Fruit fly (Drosophila melanogaster) whole organism, embryonic: ENCODE results near the gene CG15912.

Experiments
- CG10274 ChIP-seq: fragments of 200-800 bp; sonication (Bioruptor generic); optimal IDR thresholded peaks from 3 replicates; lab custom pipeline; 2017; ENCODE audit warnings: missing biosample characterization, mild to moderate bottlenecking, missing genetic modification characterization
- CG11398 ChIP-seq: fragments of 200-800 bp; sonication (Bioruptor generic); optimal IDR thresholded peaks from 2 replicates; lab custom pipeline; 2016; ENCODE audit warnings: missing biosample characterization, missing genetic modification characterization
- CG13287 ChIP-seq: fragments of 200-800 bp; sonication (Bioruptor generic); IDR thresholded peaks from 2 replicates; pipeline ENCODE4 v1.3.6; 2022; ENCODE audit warnings: missing biosample characterization, missing genetic modification characterization; ENCODE audit not compliant: partially characterized antibody
- CG17912 ChIP-seq: fragments of 200-800 bp; sonication (Bioruptor generic); optimal IDR thresholded peaks from 2 replicates; lab custom pipeline; 2018; ENCODE audit warnings: missing biosample characterization, mild to moderate bottlenecking, missing genetic modification characterization
- CG1792 ChIP-seq: fragments of 200-800 bp; sonication (Bioruptor generic); optimal IDR thresholded peaks from 2 replicates; lab custom pipeline; 2016; ENCODE audit warnings: missing biosample characterization, missing genetic modification characterization
- CG18764 ChIP-seq: fragments of 200-800 bp; sonication (Bioruptor generic); optimal IDR thresholded peaks from 3 replicates; lab custom pipeline; 2016; ENCODE audit warnings: missing biosample characterization, missing genetic modification characterization
- CG2889 ChIP-seq: fragments of 200-800 bp; sonication (Bioruptor generic); IDR thresholded peaks from 3 replicates; pipeline ENCODE4 v1.3.6; 2022; ENCODE audit warnings: missing biosample characterization, missing genetic modification characterization
- CG33557 ChIP-seq: fragments of 200-800 bp; sonication (Bioruptor generic); optimal IDR thresholded peaks from 2 replicates; lab custom pipeline; 2019; ENCODE audit warnings: missing biosample characterization, mild to moderate bottlenecking, missing genetic modification characterization, moderate library complexity
- CG3838 ChIP-seq: fragments of 200-800 bp; sonication (Bioruptor generic); optimal IDR thresholded peaks from 3 replicates; lab custom pipeline; 2016; ENCODE audit warnings: missing biosample characterization, missing genetic modification characterization
- CG42726 ChIP-seq: fragments of 200-800 bp; sonication (Bioruptor generic); IDR thresholded peaks from 2 replicates; pipeline ENCODE4 v1.3.6; 2022; ENCODE audit warnings: missing biosample characterization, missing genetic modification characterization; ENCODE audit not compliant: partially characterized antibody
- CG4424 ChIP-seq: fragments of 200-800 bp; sonication (Bioruptor generic); optimal IDR thresholded peaks from 3 replicates; lab custom pipeline; 2016; ENCODE audit warnings: missing biosample characterization, missing genetic modification characterization
- CG5245 ChIP-seq: fragments of 200-800 bp; sonication (Bioruptor generic); optimal IDR thresholded peaks from 3 replicates; lab custom pipeline; 2016; ENCODE audit warnings: missing biosample characterization, missing genetic modification characterization
- CG7786 ChIP-seq: fragments of 200-800 bp; sonication (Bioruptor generic); optimal IDR thresholded peaks from 2 replicates; lab custom pipeline; 2016; ENCODE audit warnings: missing biosample characterization, missing genetic modification characterization
- CkIIα-i1 ChIP-seq: fragments of 200-800 bp; sonication (Bioruptor generic); IDR thresholded peaks from 2 replicates; pipeline ENCODE4 v1.3.6; 2022; ENCODE audit warnings: missing biosample characterization, missing genetic modification characterization
- D19A ChIP-seq: fragments of 200-800 bp; optimal IDR thresholded peaks from 3 replicates; lab custom pipeline; 2019; ENCODE audit warnings: missing biosample characterization, mild to moderate bottlenecking, missing genetic modification characterization, moderate library complexity
- Deaf1 ChIP-seq: fragments of 200-800 bp; optimal IDR thresholded peaks from 3 replicates; lab custom pipeline; 2019; ENCODE audit warnings: missing biosample characterization, mild to moderate bottlenecking, missing genetic modification characterization, moderate library complexity
- Fer3 ChIP-seq: fragments of 200-800 bp; sonication (Bioruptor generic); optimal IDR thresholded peaks from 2 replicates; lab custom pipeline; 2018; ENCODE audit warnings: missing biosample characterization, mild to moderate bottlenecking, missing genetic modification characterization, moderate library complexity
- HLHmδ ChIP-seq: fragments of 200-800 bp; sonication (Bioruptor generic); optimal IDR thresholded peaks from 2 replicates; lab custom pipeline; 2018; ENCODE audit warnings: missing biosample characterization, mild to moderate bottlenecking, missing genetic modification characterization, moderate library complexity
- Hey ChIP-seq: fragments of 200-800 bp; sonication (Bioruptor generic); optimal IDR thresholded peaks from 3 replicates; lab custom pipeline; 2018; ENCODE audit warnings: missing biosample characterization, mild to moderate bottlenecking, missing genetic modification characterization
- Hr78 ChIP-seq, 2 experiments: fragments of 200-800 bp in 1 of 2; fragments of >200 bp in 1 of 2; sonication (Bioruptor generic) in 1 of 2; optimal IDR thresholded peaks; 2 replicates each; lab custom pipeline; 2017 to 2019; ENCODE audit warnings: missing biosample characterization in 2 of 2, missing genetic modification characterization in 2 of 2, mild to moderate bottlenecking in 1 of 2, moderate library complexity in 1 of 2
- Lhr ChIP-seq: fragments of 200-800 bp; sonication (Bioruptor generic); optimal IDR thresholded peaks from 3 replicates; lab custom pipeline; 2017; ENCODE audit warnings: mild to moderate bottlenecking, missing biosample characterization, missing genetic modification reagents, missing genetic modification characterization
- MTF-1 ChIP-seq: fragments of 200-800 bp; sonication (Bioruptor generic); optimal IDR thresholded peaks from 2 replicates; lab custom pipeline; 2018; ENCODE audit warnings: missing biosample characterization, mild to moderate bottlenecking, missing genetic modification characterization, borderline replicate concordance
- Max ChIP-seq: fragments of 200-800 bp; sonication (Bioruptor generic); optimal IDR thresholded peaks from 2 replicates; lab custom pipeline; 2016; ENCODE audit warnings: missing biosample characterization, mild to moderate bottlenecking, missing genetic modification characterization
- Neu2 ChIP-seq: fragments of 200-800 bp; sonication (Bioruptor generic); optimal IDR thresholded peaks from 3 replicates; lab custom pipeline; 2016; ENCODE audit warnings: missing biosample characterization, missing genetic modification characterization, borderline replicate concordance
- PHDP ChIP-seq: fragments of 200-800 bp; sonication (Bioruptor generic); optimal IDR thresholded peaks from 3 replicates; lab custom pipeline; 2018; ENCODE audit warnings: missing biosample characterization, mild to moderate bottlenecking, missing genetic modification characterization, moderate library complexity
- Rx ChIP-seq: fragments of 200-800 bp; sonication (Bioruptor generic); IDR thresholded peaks from 2 replicates; pipeline ENCODE4 v1.3.6; 2022; ENCODE audit warnings: missing biosample characterization, missing genetic modification characterization
- Side ChIP-seq: fragments of 200-800 bp; sonication (Bioruptor generic); optimal IDR thresholded peaks from 2 replicates; lab custom pipeline; 2016; ENCODE audit warnings: missing biosample characterization, missing genetic modification characterization
- ash1 ChIP-seq: fragments of 200-800 bp; sonication (Bioruptor generic); optimal IDR thresholded peaks from 2 replicates; lab custom pipeline; 2018; ENCODE audit warnings: missing biosample characterization, mild to moderate bottlenecking, missing genetic modification characterization
- az2 ChIP-seq: fragments of 200-800 bp; sonication (Bioruptor generic); optimal IDR thresholded peaks from 3 replicates; lab custom pipeline; 2016; ENCODE audit warnings: missing biosample characterization, missing genetic modification characterization
- da ChIP-seq: fragments of 200-800 bp; sonication (Bioruptor generic); optimal IDR thresholded peaks from 2 replicates; lab custom pipeline; 2016; ENCODE audit warnings: missing biosample characterization, missing genetic modification characterization
- dpn ChIP-seq, 2 experiments: fragments of 200-800 bp; sonication (Bioruptor generic); optimal IDR thresholded peaks; 3 replicates each; lab custom pipeline; 2016; ENCODE audit warnings: missing biosample characterization in 2 of 2, missing genetic modification characterization in 2 of 2
- exex ChIP-seq: fragments of 200-800 bp; sonication (Bioruptor generic); optimal IDR thresholded peaks from 4 replicates; lab custom pipeline; 2018; ENCODE audit warnings: missing biosample characterization, mild to moderate bottlenecking, missing genetic modification characterization, moderate library complexity
- fu2 ChIP-seq: fragments of 200-800 bp; sonication (Bioruptor generic); optimal IDR thresholded peaks from 2 replicates; lab custom pipeline; 2016; ENCODE audit warnings: missing biosample characterization, missing genetic modification characterization
- gem ChIP-seq: fragments of 200-800 bp; sonication (Bioruptor generic); optimal IDR thresholded peaks from 2 replicates; lab custom pipeline; 2019; ENCODE audit warnings: missing biosample characterization, mild to moderate bottlenecking, missing genetic modification characterization, moderate library complexity
- gfzf ChIP-seq: fragments of 200-800 bp; sonication (Bioruptor generic); optimal IDR thresholded peaks from 2 replicates; lab custom pipeline; 2016; ENCODE audit warnings: missing biosample characterization, mild to moderate bottlenecking, missing genetic modification characterization, moderate library complexity
- gsb-n ChIP-seq: fragments of 200-800 bp; sonication (Bioruptor generic); optimal IDR thresholded peaks from 3 replicates; lab custom pipeline; 2018; ENCODE audit warnings: missing biosample characterization, mild to moderate bottlenecking, missing genetic modification characterization
- ham ChIP-seq: fragments of 200-800 bp; sonication (Bioruptor generic); IDR thresholded peaks from 2 replicates; pipeline ENCODE4 v1.3.6; 2022; ENCODE audit warnings: missing biosample characterization, missing genetic modification characterization
- her ChIP-seq: fragments of 200-800 bp; sonication (Bioruptor generic); optimal IDR thresholded peaks from 2 replicates; lab custom pipeline; 2016; ENCODE audit warnings: missing biosample characterization, missing genetic modification characterization
- inv ChIP-seq: fragments of 200-800 bp; sonication (Bioruptor generic); IDR thresholded peaks from 2 replicates; pipeline ENCODE4 v1.3.6; 2022; ENCODE audit warnings: missing biosample characterization, missing genetic modification characterization; ENCODE audit not compliant: partially characterized antibody
- kni ChIP-seq: fragments of 200-800 bp; sonication (Bioruptor generic); optimal IDR thresholded peaks from 3 replicates; lab custom pipeline; 2017; ENCODE audit warnings: mild to moderate bottlenecking, missing biosample characterization, missing genetic modification reagents, missing genetic modification characterization
- maf-S ChIP-seq: fragments of 200-800 bp; sonication (Bioruptor generic); optimal IDR thresholded peaks from 2 replicates; lab custom pipeline; 2016; ENCODE audit warnings: missing biosample characterization, missing genetic modification characterization
- onecut ChIP-seq: fragments of 200-800 bp; sonication (Bioruptor generic); IDR thresholded peaks from 2 replicates; pipeline ENCODE4 v1.3.6; 2022; ENCODE audit warnings: missing biosample characterization, missing genetic modification characterization
- p53 ChIP-seq: fragments of 200-800 bp; sonication (Bioruptor generic); optimal IDR thresholded peaks from 2 replicates; lab custom pipeline; 2016; ENCODE audit warnings: missing biosample characterization, missing genetic modification characterization
- phol ChIP-seq: fragments of 200-800 bp; sonication (Bioruptor generic); optimal IDR thresholded peaks from 3 replicates; lab custom pipeline; 2018; ENCODE audit warnings: missing biosample characterization, mild to moderate bottlenecking, missing genetic modification characterization, moderate library complexity
- psq ChIP-seq: fragments of 200-800 bp; sonication (Bioruptor generic); optimal IDR thresholded peaks from 2 replicates; lab custom pipeline; 2017; ENCODE audit warnings: missing biosample characterization, missing genetic modification characterization
- ro ChIP-seq: fragments of 200-800 bp; sonication (Bioruptor generic); IDR thresholded peaks from 2 replicates; pipeline ENCODE4 v1.3.6; 2022; ENCODE audit warnings: missing biosample characterization, missing genetic modification characterization
- run ChIP-seq: fragments of 200-800 bp; sonication (Bioruptor generic); optimal IDR thresholded peaks from 3 replicates; lab custom pipeline; 2018; ENCODE audit warnings: missing biosample characterization, mild to moderate bottlenecking, missing genetic modification characterization
- sob ChIP-seq: fragments of 200-800 bp; sonication (Bioruptor generic); IDR thresholded peaks from 2 replicates; pipeline ENCODE4 v1.3.6; 2022; ENCODE audit warnings: missing biosample characterization, missing genetic modification characterization
- tap ChIP-seq: fragments of 200-800 bp; optimal IDR thresholded peaks from 3 replicates; lab custom pipeline; 2019; ENCODE audit warnings: missing biosample characterization, mild to moderate bottlenecking, missing genetic modification characterization, moderate library complexity
- tin ChIP-seq: fragments of 200-800 bp; sonication (Bioruptor generic); optimal IDR thresholded peaks from 3 replicates; lab custom pipeline; 2016; ENCODE audit warnings: missing biosample characterization, missing genetic modification characterization
- trem ChIP-seq: fragments of 200-800 bp; optimal IDR thresholded peaks from 3 replicates; lab custom pipeline; 2019; ENCODE audit warnings: missing biosample characterization, mild to moderate bottlenecking, missing genetic modification characterization, moderate library complexity

CG15912 gene

dm6 chrX:4529909-4530308 is 19.0 kb upstream of the CG15912 start, which contains the start of gene CG3556 (continued):
- TF ChIP-seq ash1 = no peak
- no peak for TF ChIP-seq maf-S (GFP tag; lab: Kevin White, UChicago)
- peak; percentile 33 for TF ChIP-seq MTF-1 (GFP tag; lab: Kevin White, UChicago)
- TF ChIP-seq CG33557 (GFP tag; lab: Kevin White, UChicago) = no peak
- peak; percentile 36 for TF ChIP-seq her (GFP tag; lab: Kevin White, UChicago)
- TF ChIP-seq HLHmδ (GFP tag; lab: Kevin White, UChicago) = no peak
- no peak for TF ChIP-seq CG10274 (GFP tag; lab: Kevin White, UChicago)
- TF ChIP-seq ro (GFP tag; lab: Robert Waterston, UW) = no peak
- peak; percentile 56 for TF ChIP-seq tin
- TF ChIP-seq onecut (GFP tag; lab: Robert Waterston, UW) = peak; percentile 69
- no peak for TF ChIP-seq CG7786 (GFP tag; lab: Kevin White, UChicago)
- no peak for TF ChIP-seq Hr78 (GFP tag; optimal IDR thresholded peaks at IDR 0.05; lab: Kevin White, UChicago)
- TF ChIP-seq Hey (tag; lab: Kevin White, UChicago) = no peak
- TF ChIP-seq CG3838 (GFP tag; lab: Kevin White, UChicago) = no peak
- no peak for TF ChIP-seq Neu2 (GFP tag; lab: Kevin White, UChicago)
- peak; percentile 35; the same call in 1 of the 2 replicates for TF ChIP-seq CG42726 (GFP tag; lab: Robert Waterston, UW)
- no peak for TF ChIP-seq Fer3 (tag; lab: Kevin White, UChicago)
- peak; percentile 22 for TF ChIP-seq CG18764 (GFP tag; lab: Kevin White, UChicago)
- TF ChIP-seq phol = peak; percentile 85
- TF ChIP-seq CG1792 (GFP tag; lab: Kevin White, UChicago) = peak; percentile 30
- TF ChIP-seq psq (GFP tag; lab: Kevin White, UChicago) = no peak
- no peak for TF ChIP-seq da (GFP tag; lab: Kevin White, UChicago)
- no peak for TF ChIP-seq PHDP (tag; lab: Kevin White, UChicago)
- TF ChIP-seq D19A = no peak
- TF ChIP-seq gsb-n (tag; lab: Kevin White, UChicago) = no peak
- TF ChIP-seq CG11398 (GFP tag; lab: Kevin White, UChicago) = no peak
- TF ChIP-seq Rx (GFP tag; lab: Robert Waterston, UW) = peak; percentile 29; the same call in 1 of the 2 replicates
- TF ChIP-seq exex = no peak
- peak; percentile 23 for TF ChIP-seq fu2 (GFP tag; lab: Kevin White, UChicago)
- no peak for TF ChIP-seq kni (GFP tag; lab: Kevin White, UChicago)
- no peak for TF ChIP-seq ham (GFP tag; lab: Robert Waterston, UW)
- TF ChIP-seq az2 (GFP tag; lab: Kevin White, UChicago) = peak; percentile 15
- TF ChIP-seq gem (tag; lab: Kevin White, UChicago) = no peak
- peak; percentile 96 for TF ChIP-seq Lhr (GFP tag; lab: Kevin White, UChicago)
- TF ChIP-seq dpn (GFP tag; optimal IDR thresholded peaks at IDR 0.05; lab: Kevin White, UChicago) = peak; percentile 37 to 42
- peak; percentile 76 for TF ChIP-seq gfzf (GFP tag; lab: Kevin White, UChicago)
- peak; percentile 50 for TF ChIP-seq Side (GFP tag; lab: Kevin White, UChicago)
- no peak for TF ChIP-seq Max (GFP tag; lab: Kevin White, UChicago)
- peak; percentile 34 for TF ChIP-seq CG4424 (GFP tag; lab: Kevin White, UChicago)
- TF ChIP-seq inv (GFP tag; lab: Robert Waterston, UW) = peak; percentile 38; the same call in 1 of the 2 replicates
- no peak for TF ChIP-seq run (tag; lab: Kevin White, UChicago)
- no peak for TF ChIP-seq CG5245 (GFP tag; lab: Kevin White, UChicago)
- TF ChIP-seq CkIIα-i1 (GFP tag; lab: Robert Waterston, UW) = no peak
- peak; percentile 75 for TF ChIP-seq sob (GFP tag; lab: Robert Waterston, UW)
- peak; percentile 1 for TF ChIP-seq trem (tag; lab: Kevin White, UChicago)
- no peak for TF ChIP-seq CG2889 (GFP tag; lab: Robert Waterston, UW)
- TF ChIP-seq CG13287 (GFP tag; lab: Robert Waterston, UW) = peak; percentile 78
- no peak for TF ChIP-seq Deaf1
- no peak for TF ChIP-seq tap
- no peak for TF ChIP-seq CG17912
- TF ChIP-seq p53 (GFP tag; lab: Kevin White, UChicago) = peak; percentile 50
